Worm (Caenorhabditis elegans) whole organism, L3 larva: ENCODE data around the gene C05G5.7.

Source experiments
- aly-2 ChIP-seq: fragments of 150-350 bp; optimal IDR thresholded peaks from 2 replicates; lab custom pipeline; 2014; ENCODE audit warnings: missing biosample characterization, missing genetic modification characterization
- ama-1 ChIP-seq: fragments of 150-350 bp; optimal IDR thresholded peaks from 2 replicates; lab custom pipeline; 2018
- egl-27 ChIP-seq: sonication (generic microtip); optimal IDR thresholded peaks from 4 replicates; lab custom pipeline; 2017; ENCODE audit warnings: missing biosample characterization, missing genetic modification reagents, missing genetic modification characterization
- nhr-11 ChIP-seq: fragments of 150-350 bp; optimal IDR thresholded peaks from 2 replicates; lab custom pipeline; 2014; ENCODE audit warnings: missing biosample characterization, missing genetic modification characterization
- nhr-12 ChIP-seq: fragments of 150-350 bp; optimal IDR thresholded peaks from 2 replicates; lab custom pipeline; 2014; ENCODE audit warnings: missing biosample characterization, missing genetic modification characterization
- nhr-28 ChIP-seq: fragments of 150-350 bp; optimal IDR thresholded peaks from 2 replicates; lab custom pipeline; 2014; ENCODE audit warnings: missing biosample characterization, missing genetic modification characterization
- nhr-76 ChIP-seq: fragments of 150-350 bp; sonication (generic microtip); optimal IDR thresholded peaks from 5 replicates; lab custom pipeline; 2014; ENCODE audit warnings: missing biosample characterization, missing genetic modification characterization
- nhr-77 ChIP-seq: fragments of 150-350 bp; optimal IDR thresholded peaks from 2 replicates; lab custom pipeline; 2014; ENCODE audit warnings: missing biosample characterization, missing genetic modification characterization
- snpc-4 ChIP-seq: fragments of 150-350 bp; optimal IDR thresholded peaks from 2 replicates; lab custom pipeline; 2014; ENCODE audit warnings: missing biosample characterization, missing genetic modification characterization
- unc-39 ChIP-seq: sonication (generic microtip); optimal IDR thresholded peaks from 4 replicates; lab custom pipeline; 2017; ENCODE audit warnings: missing biosample characterization, missing genetic modification characterization
- unc-62 ChIP-seq: fragments of 150-350 bp; sonication (generic microtip); optimal IDR thresholded peaks from 4 replicates; lab custom pipeline; 2014; ENCODE audit warnings: missing biosample characterization, missing genetic modification reagents, missing genetic modification characterization
- ztf-11 ChIP-seq: fragments of 150-350 bp; optimal IDR thresholded peaks from 2 replicates; lab custom pipeline; 2014; ENCODE audit warnings: missing biosample characterization, missing genetic modification characterization

DNA sequence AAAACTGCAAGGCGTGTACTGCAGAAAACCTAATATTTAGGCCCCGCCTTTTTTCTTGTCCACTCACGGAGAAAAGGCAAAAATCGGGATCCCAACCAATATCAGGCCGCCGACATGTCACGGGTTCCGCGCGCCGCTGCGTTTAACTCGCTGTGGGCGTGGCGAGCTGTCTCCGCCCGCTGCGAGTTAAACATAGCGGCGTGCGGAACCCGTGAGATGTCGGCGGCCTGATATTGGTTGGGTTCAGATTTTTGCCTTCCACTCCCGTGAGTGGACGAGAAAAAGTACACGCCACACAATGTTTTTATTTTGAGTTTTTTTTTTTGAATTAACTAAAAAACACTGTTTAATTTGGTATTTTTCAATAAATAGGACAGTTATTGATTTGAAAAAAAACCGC is 28.1 kb downstream of the C05G5.7 start:
- TF ChIP-seq nhr-28 (tag; lab: Kevin White, UChicago), result no peak
- TF ChIP-seq unc-62, result no peak
- TF ChIP-seq ztf-11, result no peak
- no peak for TF ChIP-seq nhr-77 (tag; lab: Kevin White, UChicago)
- no peak for TF ChIP-seq egl-27 (tag; lab: Kevin White, UChicago)
- TF ChIP-seq nhr-76 (tag; lab: Kevin White, UChicago), result no peak
- TF ChIP-seq unc-39 (tag; lab: Kevin White, UChicago), result no peak
- TF ChIP-seq nhr-11 (tag; lab: Kevin White, UChicago), result no peak
- no peak for TF ChIP-seq aly-2
- no peak for TF ChIP-seq ama-1
- TF ChIP-seq snpc-4 (tag; lab: Kevin White, UChicago), result no peak
- TF ChIP-seq nhr-12, result no peak
